Fruit fly (Drosophila melanogaster) whole organism, embryonic: ENCODE results near the gene Gpdh1.

ENCODE experiments used
- Abd-B ChIP-seq: fragments of 200-800 bp; sonication (Bioruptor generic); optimal IDR thresholded peaks from 2 replicates; lab custom pipeline; 2018; ENCODE audit warnings: missing biosample characterization, mild to moderate bottlenecking, missing genetic modification characterization, moderate library complexity
- B-H2 ChIP-seq: fragments of 200-800 bp; sonication (Bioruptor generic); optimal IDR thresholded peaks from 2 replicates; lab custom pipeline; 2018; ENCODE audit warnings: missing biosample characterization, mild to moderate bottlenecking, missing genetic modification characterization
- CG10267 ChIP-seq: fragments of 200-800 bp; sonication (Bioruptor generic); optimal IDR thresholded peaks from 2 replicates; lab custom pipeline; 2018; ENCODE audit warnings: missing biosample characterization, mild to moderate bottlenecking, missing genetic modification characterization, moderate library complexity
- CG11093 ChIP-seq: fragments of 200-800 bp; sonication (Bioruptor generic); IDR thresholded peaks from 3 replicates; pipeline ENCODE4 v1.3.6; 2022; ENCODE audit warnings: missing biosample characterization, missing genetic modification characterization
- CG11247 ChIP-seq: fragments of 200-800 bp; sonication (Bioruptor generic); IDR thresholded peaks from 2 replicates; pipeline ENCODE4 v1.3.6; 2022; ENCODE audit warnings: missing biosample characterization, missing genetic modification characterization
- CG12104 ChIP-seq: fragments of 200-800 bp; sonication (Bioruptor generic); optimal IDR thresholded peaks from 3 replicates; lab custom pipeline; 2016; ENCODE audit warnings: missing biosample characterization, missing genetic modification characterization
- CG13296 ChIP-seq: fragments of 200-800 bp; sonication (Bioruptor generic); optimal IDR thresholded peaks from 3 replicates; lab custom pipeline; 2018; ENCODE audit warnings: missing biosample characterization, mild to moderate bottlenecking, missing genetic modification characterization
- CG13624 ChIP-seq: fragments of 200-800 bp; sonication (Bioruptor generic); optimal IDR thresholded peaks from 2 replicates; lab custom pipeline; 2016; ENCODE audit warnings: missing biosample characterization, missing genetic modification characterization
- CG14441 ChIP-seq: fragments of 200-800 bp; sonication (Bioruptor generic); IDR thresholded peaks from 2 replicates; pipeline ENCODE4 v1.3.6; 2022; ENCODE audit warnings: missing biosample characterization, missing genetic modification characterization
- CG15269 ChIP-seq: fragments of 200-800 bp; sonication (Bioruptor generic); optimal IDR thresholded peaks from 2 replicates; lab custom pipeline; 2018; ENCODE audit warnings: missing biosample characterization, mild to moderate bottlenecking, missing genetic modification characterization, moderate library complexity
- CG15479 ChIP-seq: fragments of 200-800 bp; sonication (Bioruptor generic); optimal IDR thresholded peaks from 3 replicates; lab custom pipeline; 2019; ENCODE audit warnings: missing biosample characterization, mild to moderate bottlenecking, missing genetic modification characterization, moderate library complexity
- CG17359 ChIP-seq: fragments of 200-800 bp; sonication (Bioruptor generic); optimal IDR thresholded peaks from 3 replicates; lab custom pipeline; 2018; ENCODE audit warnings: missing biosample characterization, mild to moderate bottlenecking, missing genetic modification characterization, moderate library complexity
- CG2120 ChIP-seq: fragments of 200-800 bp; sonication (Bioruptor generic); optimal IDR thresholded peaks from 3 replicates; lab custom pipeline; 2016; ENCODE audit warnings: missing biosample characterization, missing genetic modification characterization
- CG30403 ChIP-seq: fragments of 200-800 bp; sonication (Bioruptor generic); optimal IDR thresholded peaks from 3 replicates; lab custom pipeline; 2016; ENCODE audit warnings: missing biosample characterization, missing genetic modification characterization
- CG4360 ChIP-seq: fragments of 200-800 bp; sonication (Bioruptor generic); IDR thresholded peaks from 2 replicates; pipeline ENCODE4 v1.3.6; 2022; ENCODE audit warnings: missing biosample characterization, missing genetic modification characterization
- CG4617 ChIP-seq: fragments of 200-800 bp; sonication (Bioruptor generic); optimal IDR thresholded peaks from 3 replicates; lab custom pipeline; 2016; ENCODE audit warnings: missing biosample characterization, missing genetic modification characterization, borderline replicate concordance
- CG4730 ChIP-seq: fragments of 200-800 bp; sonication (Bioruptor generic); IDR thresholded peaks from 2 replicates; pipeline ENCODE4 v1.3.6; 2022; ENCODE audit warnings: missing biosample characterization, missing genetic modification characterization
- CG7839 ChIP-seq: fragments of 200-800 bp; sonication (Bioruptor generic); optimal IDR thresholded peaks from 3 replicates; lab custom pipeline; 2018; ENCODE audit warnings: missing biosample characterization, mild to moderate bottlenecking, missing genetic modification characterization, moderate library complexity
- CG9215 ChIP-seq: fragments of 200-800 bp; sonication (Bioruptor generic); IDR thresholded peaks from 2 replicates; pipeline ENCODE4 v1.3.6; 2022; ENCODE audit warnings: missing biosample characterization, missing genetic modification characterization
- CTCF ChIP-seq: fragments of 200-800 bp; sonication (Bioruptor generic); optimal IDR thresholded peaks from 2 replicates; lab custom pipeline; 2017; ENCODE audit warnings: missing biosample characterization, mild to moderate bottlenecking, missing genetic modification characterization, moderate library complexity
- Dad ChIP-seq: fragments of 200-800 bp; sonication (Bioruptor generic); optimal IDR thresholded peaks from 3 replicates; lab custom pipeline; 2016; ENCODE audit warnings: missing biosample characterization, missing genetic modification characterization
- Dek ChIP-seq: fragments of 200-800 bp; sonication (Bioruptor generic); optimal IDR thresholded peaks from 3 replicates; lab custom pipeline; 2019; ENCODE audit warnings: missing biosample characterization, mild to moderate bottlenecking, missing genetic modification characterization, moderate library complexity
- Elba2 ChIP-seq: fragments of 200-800 bp; sonication (Bioruptor generic); optimal IDR thresholded peaks from 3 replicates; lab custom pipeline; 2016; ENCODE audit warnings: missing biosample characterization, missing genetic modification characterization
- H2.0 ChIP-seq: fragments of 200-800 bp; sonication (Bioruptor generic); IDR thresholded peaks from 2 replicates; pipeline ENCODE4 v1.3.6; 2022; ENCODE audit warnings: missing biosample characterization, missing genetic modification characterization
- HLH54F ChIP-seq: fragments of 200-800 bp; sonication (Bioruptor generic); optimal IDR thresholded peaks from 3 replicates; lab custom pipeline; 2016; ENCODE audit warnings: missing biosample characterization, missing genetic modification characterization
- HmgD ChIP-seq: fragments of 200-800 bp; sonication (Bioruptor generic); optimal IDR thresholded peaks from 3 replicates; lab custom pipeline; 2016; ENCODE audit warnings: missing biosample characterization, missing genetic modification characterization
- HmgZ ChIP-seq: fragments of 200-800 bp; sonication (Bioruptor generic); optimal IDR thresholded peaks from 2 replicates; lab custom pipeline; 2018; ENCODE audit warnings: missing biosample characterization, mild to moderate bottlenecking, missing genetic modification characterization
- Hr39 ChIP-seq: fragments of >200 bp; optimal IDR thresholded peaks from 2 replicates; lab custom pipeline; 2017
- Hsf ChIP-seq: fragments of 200-800 bp; sonication (Bioruptor generic); optimal IDR thresholded peaks from 3 replicates; lab custom pipeline; 2016; ENCODE audit warnings: missing biosample characterization, missing genetic modification characterization
- Ravus ChIP-seq: fragments of 200-800 bp; sonication (Bioruptor generic); IDR thresholded peaks from 2 replicates; pipeline ENCODE4 v1.3.6; 2022; ENCODE audit warnings: missing biosample characterization, missing genetic modification characterization
- Sry-δ ChIP-seq: fragments of 200-800 bp; sonication (Bioruptor generic); optimal IDR thresholded peaks from 2 replicates; lab custom pipeline; 2016; ENCODE audit warnings: missing biosample characterization, missing genetic modification characterization
- Trl ChIP-seq, 3 experiments: fragments of >200 bp in 2 of 3; fragments of 200-800 bp in 1 of 3; sonication (Bioruptor generic) in 1 of 3; optimal IDR thresholded peaks; 2 replicates in 1 of 3; 3 replicates in 2 of 3; lab custom pipeline; 2016 to 2017; ENCODE audit warnings: missing biosample characterization in 1 of 3, missing genetic modification characterization in 1 of 3
- Usf ChIP-seq: fragments of 200-800 bp; sonication (Bioruptor generic); optimal IDR thresholded peaks from 2 replicates; lab custom pipeline; 2017; ENCODE audit warnings: missing genotype, missing biosample characterization, missing genetic modification characterization
- bowl ChIP-seq: fragments of 200-800 bp; sonication (Bioruptor generic); IDR thresholded peaks from 2 replicates; pipeline ENCODE4 v1.3.6; 2022; ENCODE audit warnings: missing biosample characterization, missing genetic modification characterization
- dimm ChIP-seq: fragments of 200-800 bp; sonication (Bioruptor generic); IDR thresholded peaks from 2 replicates; pipeline ENCODE4 v1.3.6; 2022; ENCODE audit warnings: missing biosample characterization, missing genetic modification characterization
- fd102C ChIP-seq: fragments of 200-800 bp; sonication (Bioruptor generic); optimal IDR thresholded peaks from 2 replicates; lab custom pipeline; 2018; ENCODE audit warnings: missing biosample characterization, mild to moderate bottlenecking, missing genetic modification characterization, moderate library complexity
- gce ChIP-seq: fragments of 200-800 bp; sonication (Bioruptor generic); IDR thresholded peaks from 3 replicates; pipeline ENCODE4 v1.3.6; 2022; ENCODE audit warnings: missing biosample characterization, missing genetic modification characterization
- gfzf ChIP-seq: fragments of 200-800 bp; sonication (Bioruptor generic); optimal IDR thresholded peaks from 2 replicates; lab custom pipeline; 2016; ENCODE audit warnings: missing biosample characterization, mild to moderate bottlenecking, missing genetic modification characterization, moderate library complexity
- grn ChIP-seq: fragments of 200-800 bp; sonication (Bioruptor generic); optimal IDR thresholded peaks from 3 replicates; lab custom pipeline; 2017; ENCODE audit warnings: missing biosample characterization, missing genetic modification characterization
- gsb ChIP-seq: fragments of 200-800 bp; sonication (Bioruptor generic); IDR thresholded peaks from 2 replicates; pipeline ENCODE4 v1.3.6; 2022; ENCODE audit warnings: missing biosample characterization, missing genetic modification characterization
- mirr ChIP-seq: fragments of 200-800 bp; sonication (Bioruptor generic); optimal IDR thresholded peaks from 3 replicates; lab custom pipeline; 2018; ENCODE audit warnings: missing biosample characterization, mild to moderate bottlenecking, missing genetic modification characterization
- org-1 ChIP-seq: fragments of 200-800 bp; sonication (Bioruptor generic); optimal IDR thresholded peaks from 2 replicates; lab custom pipeline; 2017; ENCODE audit warnings: missing biosample characterization, missing genetic modification characterization
- phol ChIP-seq: fragments of 200-800 bp; sonication (Bioruptor generic); optimal IDR thresholded peaks from 3 replicates; lab custom pipeline; 2018; ENCODE audit warnings: missing biosample characterization, mild to moderate bottlenecking, missing genetic modification characterization, moderate library complexity
- pros ChIP-seq: fragments of 200-800 bp; sonication (Bioruptor generic); optimal IDR thresholded peaks from 3 replicates; lab custom pipeline; 2019; ENCODE audit warnings: missing biosample characterization, mild to moderate bottlenecking, missing genetic modification characterization, moderate library complexity
- repo ChIP-seq: fragments of 200-800 bp; sonication (Bioruptor generic); optimal IDR thresholded peaks from 2 replicates; lab custom pipeline; 2016; ENCODE audit warnings: missing biosample characterization, missing genetic modification characterization
- row ChIP-seq: fragments of 200-800 bp; sonication (Bioruptor generic); IDR thresholded peaks from 3 replicates; pipeline ENCODE4 v1.3.6; 2022; ENCODE audit warnings: missing biosample characterization, missing genetic modification characterization
- sim ChIP-seq: fragments of 200-800 bp; sonication (Bioruptor generic); IDR thresholded peaks from 2 replicates; pipeline ENCODE4 v1.3.6; 2022; ENCODE audit warnings: missing biosample characterization, missing genetic modification characterization
- sna ChIP-seq: fragments of 200-800 bp; sonication (Bioruptor generic); IDR thresholded peaks from 2 replicates; pipeline ENCODE4 v1.3.6; 2022; ENCODE audit warnings: missing biosample characterization, missing genetic modification characterization; ENCODE audit not compliant: partially characterized antibody
- stwl ChIP-seq: fragments of 200-800 bp; sonication (Bioruptor generic); optimal IDR thresholded peaks from 3 replicates; lab custom pipeline; 2018; ENCODE audit warnings: missing biosample characterization, mild to moderate bottlenecking, missing genetic modification characterization, moderate library complexity
- toy ChIP-seq: fragments of 200-800 bp; sonication (Bioruptor generic); IDR thresholded peaks from 2 replicates; pipeline ENCODE4 v1.3.6; 2022; ENCODE audit warnings: missing biosample characterization, missing genetic modification characterization
- vfl ChIP-seq: fragments of 200-800 bp; sonication (Bioruptor generic); optimal IDR thresholded peaks from 2 replicates; lab custom pipeline; 2016; ENCODE audit warnings: missing biosample characterization, missing genetic modification characterization

Gene Gpdh1

dm6 chr2L:5948775-5949526, 5.5 kb downstream of the Gpdh1 start, which contains the start of gene CG9044 (continued):
- TF ChIP-seq Abd-B (GFP tag; lab: Kevin White, UChicago) (no peak), CG4617 (GFP tag; lab: Kevin White, UChicago) (peak; percentile 75), mirr (GFP tag; lab: Kevin White, UChicago) (no peak), B-H2 (no peak), CG13624 (GFP tag; lab: Kevin White, UChicago) (peak; percentile 37), org-1 (GFP tag; lab: Kevin White, UChicago) (no peak), CG2120 (GFP tag; lab: Kevin White, UChicago) (peak; percentile 83), Trl (optimal IDR thresholded peaks at IDR 0.05; lab: Kevin White, UChicago) (no peak), Trl (GFP tag; optimal IDR thresholded peaks at IDR 0.05; lab: Kevin White, UChicago) (peak; percentile 67), CG11093 (GFP tag; lab: Robert Waterston, UW) (peak; percentile 24; the same call in 1 of the 3 replicates), CG4730 (GFP tag; lab: Robert Waterston, UW) (no peak; the same call in 1 of the 2 replicates), CG30403 (GFP tag; lab: Kevin White, UChicago) (peak; percentile 74), Hr39 (lab: Kevin White, UChicago) (no peak), Dad (GFP tag; lab: Kevin White, UChicago) (peak; percentile 59), CG12104 (GFP tag; lab: Kevin White, UChicago) (peak; percentile 19), Elba2 (GFP tag; lab: Kevin White, UChicago) (peak; percentile 46), repo (GFP tag; lab: Kevin White, UChicago) (peak; percentile 10), Hsf (peak; percentile 69), Usf (GFP tag; lab: Kevin White, UChicago) (no peak), gsb (GFP tag; lab: Robert Waterston, UW) (no peak), phol (tag; lab: Kevin White, UChicago) (peak; percentile 78), Ravus (no peak), pros (GFP tag; lab: Kevin White, UChicago) (no peak), toy (GFP tag; lab: Robert Waterston, UW) (no peak), HLH54F (GFP tag; lab: Kevin White, UChicago) (peak; percentile 79), fd102C (GFP tag; lab: Kevin White, UChicago) (no peak), CG15479 (no peak), CG4360 (GFP tag; lab: Robert Waterston, UW) (no peak), sna (peak; percentile 93), CG15269 (tag; lab: Kevin White, UChicago) (no peak), stwl (tag; lab: Kevin White, UChicago) (peak; percentile 20), gce (GFP tag; lab: Robert Waterston, UW) (no peak), gfzf (peak; percentile 19), dimm (GFP tag; lab: Robert Waterston, UW) (no peak), CG13296 (GFP tag; lab: Kevin White, UChicago) (no peak), bowl (GFP tag; lab: Robert Waterston, UW) (no peak), HmgZ (tag; lab: Kevin White, UChicago) (peak; percentile 66), CG11247 (0 out of 2 replicates have a peak, but pooled peaks have one; percentile 43), grn (GFP tag; lab: Kevin White, UChicago) (peak; percentile 70), CTCF (peak; percentile 94), CG17359 (tag; lab: Kevin White, UChicago) (no peak), HmgD (GFP tag; lab: Kevin White, UChicago) (peak; percentile 31), row (peak; percentile 94), CG9215 (GFP tag; lab: Robert Waterston, UW) (peak; percentile 66), Sry-δ (GFP tag; lab: Kevin White, UChicago) (peak; percentile 96), vfl (GFP tag; lab: Kevin White, UChicago) (peak; percentile 23), sim (GFP tag; lab: Robert Waterston, UW) (no peak), H2.0 (GFP tag; lab: Robert Waterston, UW) (no peak), Dek (tag; lab: Kevin White, UChicago) (peak; percentile 30), CG14441 (GFP tag; lab: Robert Waterston, UW) (0 out of 2 replicates have a peak, but pooled peaks have one; percentile 24), CG7839 (tag; lab: Kevin White, UChicago) (no peak), CG10267 (tag; lab: Kevin White, UChicago) (peak; percentile 59)
